Worm (Caenorhabditis elegans): Measurements from ENCODE around the gene C14A4.8.

ce11 chrII:10574177-10574576 lies 23.8 kb downstream of the C14A4.8 start:
- TF ChIP-seq fkh-10 (GFP tag; optimal IDR thresholded peaks at IDR 0.05): no peak
- no peak for TF ChIP-seq tag-97 (GFP tag; IDR thresholded peaks at IDR 0.05)

Data from whole organism, L4 larva.